Worm (Caenorhabditis elegans) whole organism, L4 larva: ENCODE results near the gene fbxa-61.

Experiments
- F10B5.3 ChIP-seq: sonication (generic microtip); optimal IDR thresholded peaks from 2 replicates; lab custom pipeline; 2016; ENCODE audit warnings: mild to moderate bottlenecking, missing genetic modification characterization, missing compliant biosample characterization
- R02D3.7 ChIP-seq: fragments of 150-350 bp; sonication (generic microtip); optimal IDR thresholded peaks from 3 replicates; lab custom pipeline; 2014; ENCODE audit warnings: missing biosample characterization, missing genetic modification characterization
- daf-8 ChIP-seq: fragments of 200-800 bp; sonication (Bioruptor generic); IDR thresholded peaks from 2 replicates; pipeline ENCODE4 v1.3.6; 2022; ENCODE audit warnings: missing genetic modification characterization, missing compliant biosample characterization
- nhr-77 ChIP-seq: fragments of 150-350 bp; optimal IDR thresholded peaks from 2 replicates; lab custom pipeline; 2014; ENCODE audit warnings: missing biosample characterization, missing genetic modification characterization

DNA sequence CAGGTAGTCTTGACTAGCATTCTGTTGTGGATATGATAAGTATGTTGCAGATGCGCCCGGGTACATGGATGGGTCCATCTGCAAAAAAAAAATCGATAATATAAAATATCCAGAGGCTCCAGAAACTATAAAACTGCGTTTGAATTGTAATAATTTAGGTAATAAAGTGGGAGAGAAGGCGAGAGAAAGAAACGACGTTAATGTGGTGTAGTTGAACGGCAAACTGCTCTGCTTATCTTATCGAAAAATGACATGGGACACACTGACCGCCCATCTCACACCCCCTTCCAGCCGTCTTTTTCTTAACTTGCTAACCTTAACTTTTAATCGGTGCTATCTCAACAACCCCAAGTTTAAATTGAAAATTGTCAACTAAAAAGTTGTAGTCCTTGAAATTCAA is 16.9 kb upstream of the fbxa-61 start:
- TF ChIP-seq F10B5.3 (tag; lab: Kevin White, UChicago) (no peak), R02D3.7 (no peak), nhr-77 (no peak), daf-8 (GFP tag; lab: Robert Waterston, UW) (no peak)
